Worm (Caenorhabditis elegans) whole organism, early embryonic: ENCODE measurements around the gene srz-20.

Experiments used
- B0310.2 ChIP-seq: sonication (generic microtip); optimal IDR thresholded peaks from 2 replicates; lab custom pipeline; 2016; ENCODE audit warnings: mild to moderate bottlenecking, missing genetic modification characterization, missing compliant biosample characterization
- F13C5.2 ChIP-seq: sonication (generic microtip); optimal IDR thresholded peaks from 2 replicates; lab custom pipeline; 2017; ENCODE audit warnings: mild to moderate bottlenecking, missing genetic modification characterization, inconsistent platforms, missing compliant biosample characterization
- aly-1 ChIP-seq: sonication (generic microtip); optimal IDR thresholded peaks from 2 replicates; lab custom pipeline; 2016; ENCODE audit warnings: missing genetic modification characterization, missing compliant biosample characterization
- tbx-11 ChIP-seq: fragments of 200-800 bp; sonication (Bioruptor generic); IDR thresholded peaks from 2 replicates; pipeline ENCODE4 v1.3.6; 2022; ENCODE audit warnings: missing genetic modification characterization, missing compliant biosample characterization
- tra-4 ChIP-seq: sonication (generic microtip); optimal IDR thresholded peaks from 2 replicates; lab custom pipeline; 2017; ENCODE audit warnings: missing genetic modification characterization, missing compliant biosample characterization

ce11 chrIV:3926117-3926516 lies 10.7 kb downstream of the srz-20 start, which contains the start of gene clec-68:
- TF ChIP-seq tbx-11 (no peak), tra-4 (no peak), F13C5.2 (no peak), B0310.2 (no peak), aly-1 (no peak)
